Worm (Caenorhabditis elegans): Measurements from ENCODE around the gene tofu-2.

The tofu-2 gene

DNA sequence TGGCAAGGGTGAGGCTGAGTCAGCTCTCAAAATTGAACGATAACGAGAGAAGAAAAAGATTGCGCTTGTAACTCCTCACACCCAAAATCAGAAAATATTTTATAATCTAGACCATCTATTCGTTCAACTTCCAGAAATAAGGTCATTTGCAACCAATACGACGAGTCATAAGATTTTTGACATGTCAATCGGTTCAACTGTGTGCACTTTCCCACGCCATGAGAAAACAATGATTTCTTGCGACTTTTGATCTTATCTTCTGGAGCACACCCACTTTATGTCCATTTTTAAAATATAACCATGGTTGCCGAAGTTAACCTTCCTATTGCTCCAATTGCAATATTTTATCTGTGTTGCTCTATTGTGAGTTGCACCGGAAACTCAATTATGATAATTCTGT is 34.0 kb downstream of the tofu-2 start, which contains the start of gene srsx-32:
srsx-32 (plus strand) TSS at position 301 of the 400 bp plus-strand sequence.
- TF ChIP-seq nhr-2 (tag; optimal IDR thresholded peaks at IDR 0.05) (no peak), mep-1 (tag; optimal IDR thresholded peaks at IDR 0.05) (no peak)

DNA sequence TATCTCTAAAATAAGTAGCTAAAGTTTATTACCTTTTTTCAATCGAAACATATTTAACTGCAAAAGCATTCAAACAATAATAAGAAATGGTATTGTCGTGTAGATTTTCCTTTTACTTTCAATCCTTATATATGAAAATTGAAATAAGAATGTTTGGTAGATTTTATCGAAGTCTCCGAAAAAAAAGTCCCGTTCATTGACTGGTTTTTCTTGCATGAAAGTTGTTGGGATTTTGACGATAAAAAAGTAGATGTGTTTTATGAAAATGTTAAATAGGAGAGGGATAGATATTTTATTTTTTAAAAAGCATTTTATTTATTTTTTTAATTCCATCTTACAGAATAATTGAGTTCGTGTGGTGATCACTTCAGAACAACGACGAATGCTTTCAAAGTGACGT is 35.2 kb downstream of the tofu-2 start, which contains the start of gene C33G8.13:
C33G8.13 (minus strand) TSS at position 101 of the 400 bp plus-strand sequence.
- TF ChIP-seq unc-120 (tag; optimal IDR thresholded peaks at IDR 0.05; ENCODE audit: poor library complexity, severe bottlenecking): no peak
- TF ChIP-seq ces-1 (GFP tag; optimal IDR thresholded peaks at IDR 0.05): no peak
- no peak for TF ChIP-seq unc-62 (GFP tag; optimal IDR thresholded peaks at IDR 0.05)
- TF ChIP-seq M03D4.4 (tag; optimal IDR thresholded peaks at IDR 0.05): no peak
- TF ChIP-seq nhr-237 (tag; optimal IDR thresholded peaks at IDR 0.05): no peak
- TF ChIP-seq mls-2 (tag; optimal IDR thresholded peaks at IDR 0.05): no peak
- TF ChIP-seq unc-39 (tag; optimal IDR thresholded peaks at IDR 0.05): no peak
- TF ChIP-seq flh-1 (GFP tag; optimal IDR thresholded peaks at IDR 0.05): no peak
- no peak for TF ChIP-seq nhr-76 (tag; optimal IDR thresholded peaks at IDR 0.05)
- TF ChIP-seq nhr-2 (tag; optimal IDR thresholded peaks at IDR 0.05): no peak
- TF ChIP-seq ceh-43 (GFP tag; optimal IDR thresholded peaks at IDR 0.05): no peak
- no peak for TF ChIP-seq mep-1 (tag; optimal IDR thresholded peaks at IDR 0.05)
- no peak for TF ChIP-seq drap-1 (GFP tag; optimal IDR thresholded peaks at IDR 0.05)
- TF ChIP-seq tbx-8 (GFP tag; optimal IDR thresholded peaks at IDR 0.05): no peak
- TF ChIP-seq lin-13 (tag; optimal IDR thresholded peaks at IDR 0.05): no peak
- TF ChIP-seq sptf-1 (tag; optimal IDR thresholded peaks at IDR 0.05): no peak
- no peak for TF ChIP-seq lsy-2 (tag; optimal IDR thresholded peaks at IDR 0.05)
- TF ChIP-seq nhr-12 (tag; optimal IDR thresholded peaks at IDR 0.05): no peak
- TF ChIP-seq pha-4 (tag; optimal IDR thresholded peaks at IDR 0.05): no peak

DNA sequence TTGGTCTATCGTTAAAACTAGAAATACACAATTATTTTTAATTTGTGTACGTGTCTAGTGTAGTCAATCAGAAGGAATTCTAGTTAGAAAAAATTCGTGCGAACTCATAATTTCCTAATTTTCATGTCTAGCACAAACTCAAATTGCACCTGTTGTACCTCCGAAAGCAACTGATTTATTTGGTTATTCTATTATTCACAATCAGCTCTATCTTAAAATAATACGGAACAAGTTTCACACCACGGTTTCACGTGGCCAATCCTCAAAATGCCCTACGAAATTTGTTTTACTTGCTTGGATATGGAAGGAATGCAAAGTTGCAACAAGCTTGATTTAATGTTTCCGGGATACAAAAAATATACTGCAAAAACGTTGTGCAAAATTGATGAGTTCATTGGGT is 38.4 kb downstream of the tofu-2 start, which contains the start of gene srw-127:
srw-127 (plus strand) TSS at position 301 of the 400 bp plus-strand sequence.
- TF ChIP-seq sem-2 (GFP tag; optimal IDR thresholded peaks at IDR 0.05) (no peak), unc-39 (tag; optimal IDR thresholded peaks at IDR 0.05) (no peak), elt-1 (tag; optimal IDR thresholded peaks at IDR 0.05; ENCODE audit: borderline replicate concordance, insufficient read depth) (no peak), ces-1 (GFP tag; optimal IDR thresholded peaks at IDR 0.05) (no peak), nhr-12 (tag; optimal IDR thresholded peaks at IDR 0.05) (no peak), mep-1 (tag; optimal IDR thresholded peaks at IDR 0.05) (no peak), ceh-83 (GFP tag; optimal IDR thresholded peaks at IDR 0.05) (no peak), nhr-2 (tag; optimal IDR thresholded peaks at IDR 0.05) (no peak), M03D4.4 (tag; optimal IDR thresholded peaks at IDR 0.05) (no peak)

DNA sequence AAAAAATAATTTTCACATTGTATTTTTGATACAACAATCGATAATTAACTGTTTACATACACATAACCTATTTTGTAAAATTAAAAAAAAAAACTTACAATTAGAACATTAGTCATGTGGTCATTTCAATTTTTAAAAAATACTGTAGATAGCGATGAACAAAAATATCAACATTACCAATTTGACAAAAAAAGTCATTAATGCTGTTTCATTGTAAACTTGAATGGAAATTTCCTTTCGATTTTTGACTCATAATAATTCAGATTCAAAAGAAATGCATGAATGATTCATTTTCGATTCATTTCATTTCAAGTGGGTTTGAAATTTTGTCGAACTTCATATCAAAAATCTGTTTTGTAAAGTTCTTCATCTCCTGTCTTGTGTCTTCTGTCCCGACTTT is 41.6 kb downstream of the tofu-2 start, which contains the start of gene C33G8.2:
C33G8.2 (plus strand) TSS at position 301 of the 400 bp plus-strand sequence.
- TF ChIP-seq lsy-2 (tag; optimal IDR thresholded peaks at IDR 0.05): no peak
- no peak for TF ChIP-seq sptf-1 (tag; optimal IDR thresholded peaks at IDR 0.05)
- no peak for TF ChIP-seq ceh-83 (GFP tag; optimal IDR thresholded peaks at IDR 0.05)
- no peak for TF ChIP-seq nhr-237 (tag; optimal IDR thresholded peaks at IDR 0.05)
- TF ChIP-seq unc-39 (tag; optimal IDR thresholded peaks at IDR 0.05): no peak
- TF ChIP-seq ham-2 (GFP tag; optimal IDR thresholded peaks at IDR 0.05): no peak
- no peak for TF ChIP-seq mab-5 (tag; optimal IDR thresholded peaks at IDR 0.05)
- TF ChIP-seq mep-1 (tag; optimal IDR thresholded peaks at IDR 0.05): no peak
- no peak for TF ChIP-seq hlh-1 (tag; optimal IDR thresholded peaks at IDR 0.05)
- TF ChIP-seq lin-13 (tag; optimal IDR thresholded peaks at IDR 0.05): no peak
- no peak for TF ChIP-seq flh-1 (GFP tag; optimal IDR thresholded peaks at IDR 0.05)
- no peak for TF ChIP-seq ces-1 (GFP tag; optimal IDR thresholded peaks at IDR 0.05)
- no peak for TF ChIP-seq drap-1 (GFP tag; optimal IDR thresholded peaks at IDR 0.05)

DNA sequence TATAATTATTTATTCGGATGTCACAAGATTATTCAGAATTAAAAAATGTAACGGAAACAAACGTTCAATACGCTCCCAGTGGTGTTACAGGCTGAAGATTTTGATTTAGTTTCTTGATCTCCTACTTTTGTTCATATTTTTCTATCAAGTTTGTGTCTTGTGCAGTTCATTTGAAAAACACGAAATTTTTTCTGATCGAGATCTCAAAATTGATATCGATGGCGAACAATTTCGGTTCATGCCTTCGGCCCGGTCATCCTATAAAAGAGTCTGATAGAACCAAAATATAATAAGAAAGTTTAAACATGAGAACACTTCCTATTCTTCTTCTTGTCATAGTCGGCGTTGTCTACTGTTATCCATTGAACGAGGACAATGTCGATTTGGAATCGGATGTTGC is 43.7 kb downstream of the tofu-2 start, which contains the start of gene drd-10:
drd-10 (plus strand) TSS at position 301 of the 400 bp plus-strand sequence.
- TF ChIP-seq unc-39 (tag; optimal IDR thresholded peaks at IDR 0.05) (no peak), zip-8 (tag; optimal IDR thresholded peaks at IDR 0.05) (no peak), elt-3 (tag; optimal IDR thresholded peaks at IDR 0.05) (no peak), ztf-11 (tag; optimal IDR thresholded peaks at IDR 0.05) (no peak), nhr-12 (tag; optimal IDR thresholded peaks at IDR 0.05) (no peak), nhr-76 (tag; optimal IDR thresholded peaks at IDR 0.05) (no peak), hlh-1 (tag; optimal IDR thresholded peaks at IDR 0.05) (no peak), mls-2 (tag; optimal IDR thresholded peaks at IDR 0.05) (no peak), lsy-2 (tag; optimal IDR thresholded peaks at IDR 0.05) (no peak), pha-4 (tag; optimal IDR thresholded peaks at IDR 0.05) (no peak), nhr-28 (tag; optimal IDR thresholded peaks at IDR 0.05) (no peak), blmp-1 (tag; optimal IDR thresholded peaks at IDR 0.05) (no peak), elt-1 (tag; optimal IDR thresholded peaks at IDR 0.05; ENCODE audit: borderline replicate concordance, insufficient read depth) (no peak), bed-3 (GFP tag; optimal IDR thresholded peaks at IDR 0.05) (no peak), nhr-237 (tag; optimal IDR thresholded peaks at IDR 0.05) (no peak), M03D4.4 (tag; optimal IDR thresholded peaks at IDR 0.05) (no peak), lin-13 (tag; optimal IDR thresholded peaks at IDR 0.05) (no peak), ceh-83 (GFP tag; optimal IDR thresholded peaks at IDR 0.05) (no peak), mab-5 (tag; optimal IDR thresholded peaks at IDR 0.05) (no peak)

Measured in whole organism, mixed stage, embryonic.